Worm (Caenorhabditis elegans) whole organism, L1 larva: ENCODE results near the gene T28D9.4.

ENCODE experiments used
- C16A3.4 ChIP-seq: fragments of 150-350 bp; optimal IDR thresholded peaks from 2 replicates; lab custom pipeline; 2014; ENCODE audit warnings: missing biosample characterization, missing genetic modification characterization
- aha-1 ChIP-seq: fragments of 150-350 bp; optimal IDR thresholded peaks from 2 replicates; lab custom pipeline; 2014; ENCODE audit warnings: missing biosample characterization, missing genetic modification characterization
- alr-1 ChIP-seq: fragments of 200-800 bp; sonication (Bioruptor generic); optimal IDR thresholded peaks from 2 replicates; lab custom pipeline; 2018; ENCODE audit warnings: borderline replicate concordance, mild to moderate bottlenecking, missing genetic modification characterization, missing compliant biosample characterization
- ama-1 ChIP-seq: fragments of 150-350 bp; optimal IDR thresholded peaks from 2 replicates; lab custom pipeline; 2014
- blmp-1 ChIP-seq: fragments of 150-350 bp; optimal IDR thresholded peaks from 2 replicates; lab custom pipeline; 2014; ENCODE audit warnings: missing biosample characterization, missing genetic modification characterization
- ceh-63 ChIP-seq: fragments of 200-800 bp; sonication (Bioruptor generic); optimal IDR thresholded peaks from 2 replicates; lab custom pipeline; 2018; ENCODE audit warnings: mild to moderate bottlenecking, missing genetic modification characterization, missing compliant biosample characterization
- ceh-88 ChIP-seq: fragments of 200-800 bp; sonication (Bioruptor generic); IDR thresholded peaks from 2 replicates; pipeline ENCODE4 v1.3.6; 2022; ENCODE audit warnings: missing genetic modification characterization, missing compliant biosample characterization
- dpl-1 ChIP-seq, 3 experiments: fragments of 150-350 bp in 2 of 3; sonication (generic microtip) in 1 of 3; optimal IDR thresholded peaks; 2 replicates each; lab custom pipeline; 2014 to 2017; ENCODE audit warnings: missing biosample characterization in 3 of 3, missing genetic modification characterization in 3 of 3, missing genetic modification reagents in 3 of 3
- egl-13 ChIP-seq: sonication (generic microtip); optimal IDR thresholded peaks from 2 replicates; lab custom pipeline; 2016; ENCODE audit warnings: missing genotype, missing genetic modification reagents, missing genetic modification characterization, missing compliant biosample characterization
- ets-5 ChIP-seq: fragments of 200-800 bp; sonication (Bioruptor generic); IDR thresholded peaks from 2 replicates; pipeline ENCODE4 v1.3.6; 2022; ENCODE audit warnings: missing genetic modification characterization, missing compliant biosample characterization
- hlh-17 ChIP-seq: fragments of 200-800 bp; sonication (Bioruptor generic); optimal IDR thresholded peaks from 2 replicates; lab custom pipeline; 2018; ENCODE audit warnings: missing genetic modification characterization, mild to moderate bottlenecking, missing compliant biosample characterization, moderate library complexity, borderline replicate concordance
- hlh-4 ChIP-seq: sonication (generic microtip); optimal IDR thresholded peaks from 2 replicates; lab custom pipeline; 2016; ENCODE audit warnings: mild to moderate bottlenecking, missing genetic modification characterization, missing compliant biosample characterization
- irx-1 ChIP-seq: sonication (generic microtip); optimal IDR thresholded peaks from 2 replicates; lab custom pipeline; 2016; ENCODE audit warnings: missing genetic modification characterization, missing compliant biosample characterization
- jun-1 ChIP-seq: fragments of 150-350 bp; optimal IDR thresholded peaks from 2 replicates; lab custom pipeline; 2014; ENCODE audit warnings: missing biosample characterization, missing genetic modification reagents, missing genetic modification characterization
- lin-13 ChIP-seq: fragments of 150-350 bp; optimal IDR thresholded peaks from 2 replicates; lab custom pipeline; 2014; ENCODE audit warnings: missing biosample characterization, missing genetic modification reagents, missing genetic modification characterization
- lin-15B ChIP-seq: fragments of 150-350 bp; sonication (generic microtip); optimal IDR thresholded peaks from 3 replicates; lab custom pipeline; 2014; ENCODE audit warnings: missing biosample characterization, missing genetic modification characterization
- lin-39 ChIP-seq: fragments of 150-350 bp; optimal IDR thresholded peaks from 2 replicates; lab custom pipeline; 2014; ENCODE audit warnings: missing biosample characterization, missing genetic modification reagents, missing genetic modification characterization
- lir-3 ChIP-seq: sonication (generic microtip); optimal IDR thresholded peaks from 2 replicates; lab custom pipeline; 2016; ENCODE audit warnings: mild to moderate bottlenecking, missing genetic modification characterization, moderate library complexity, missing compliant biosample characterization; ENCODE audit not compliant: poor library complexity
- mep-1 ChIP-seq: fragments of 150-350 bp; optimal IDR thresholded peaks from 2 replicates; lab custom pipeline; 2014; ENCODE audit warnings: missing biosample characterization, missing genetic modification characterization
- nhr-11 ChIP-seq: fragments of 150-350 bp; optimal IDR thresholded peaks from 2 replicates; lab custom pipeline; 2014; ENCODE audit warnings: missing biosample characterization, missing genetic modification characterization
- nhr-20 ChIP-seq: sonication (generic microtip); optimal IDR thresholded peaks from 2 replicates; lab custom pipeline; 2016; ENCODE audit warnings: mild to moderate bottlenecking, missing genetic modification characterization, missing compliant biosample characterization
- nhr-28 ChIP-seq: fragments of 150-350 bp; optimal IDR thresholded peaks from 2 replicates; lab custom pipeline; 2014; ENCODE audit warnings: missing biosample characterization, missing genetic modification characterization
- nhr-76 ChIP-seq: sonication (generic microtip); optimal IDR thresholded peaks from 2 replicates; lab custom pipeline; 2017; ENCODE audit warnings: missing biosample characterization, missing genetic modification characterization
- nhr-77 ChIP-seq: fragments of 150-350 bp; optimal IDR thresholded peaks from 2 replicates; lab custom pipeline; 2014; ENCODE audit warnings: missing biosample characterization, missing genetic modification characterization
- pag-3 ChIP-seq: sonication (generic microtip); optimal IDR thresholded peaks from 2 replicates; lab custom pipeline; 2017; ENCODE audit warnings: missing genetic modification characterization, mild to moderate bottlenecking, missing compliant biosample characterization, antibody characterized with exemption, borderline replicate concordance; ENCODE audit not compliant: insufficient read depth
- rnt-1 ChIP-seq: sonication (generic microtip); optimal IDR thresholded peaks from 2 replicates; lab custom pipeline; 2016; ENCODE audit warnings: mild to moderate bottlenecking, missing genetic modification characterization, moderate library complexity, missing compliant biosample characterization
- skn-1 ChIP-seq: fragments of 150-350 bp; optimal IDR thresholded peaks from 2 replicates; lab custom pipeline; 2014; ENCODE audit warnings: missing biosample characterization, missing genetic modification characterization
- snpc-4 ChIP-seq: fragments of 150-350 bp; optimal IDR thresholded peaks from 2 replicates; lab custom pipeline; 2014; ENCODE audit warnings: missing biosample characterization, missing genetic modification characterization
- snu-23 ChIP-seq: sonication (generic microtip); optimal IDR thresholded peaks from 2 replicates; lab custom pipeline; 2016; ENCODE audit warnings: missing genetic modification characterization, missing compliant biosample characterization
- sox-4 ChIP-seq: sonication (generic microtip); optimal IDR thresholded peaks from 2 replicates; lab custom pipeline; 2016; ENCODE audit warnings: missing genetic modification characterization, missing compliant biosample characterization
- sup-37 ChIP-seq: fragments of 200-800 bp; sonication (Bioruptor generic); optimal IDR thresholded peaks from 2 replicates; lab custom pipeline; 2018; ENCODE audit warnings: mild to moderate bottlenecking, missing genetic modification characterization, missing compliant biosample characterization
- swsn-7 ChIP-seq: sonication (generic microtip); optimal IDR thresholded peaks from 2 replicates; lab custom pipeline; 2016; ENCODE audit warnings: missing genetic modification characterization, missing compliant biosample characterization
- tlp-1 ChIP-seq: fragments of 150-350 bp; optimal IDR thresholded peaks from 2 replicates; lab custom pipeline; 2014; ENCODE audit warnings: missing biosample characterization, missing genetic modification characterization
- unc-62 ChIP-seq: fragments of 150-350 bp; optimal IDR thresholded peaks from 2 replicates; lab custom pipeline; 2014; ENCODE audit warnings: missing biosample characterization, missing genetic modification reagents, missing genetic modification characterization
- unc-98 ChIP-seq: fragments of 200-800 bp; sonication (Bioruptor generic); IDR thresholded peaks from 2 replicates; pipeline ENCODE4 v1.3.6; 2022; ENCODE audit warnings: missing genetic modification characterization, missing compliant biosample characterization
- ztf-11 ChIP-seq, 2 experiments: sonication (generic microtip); optimal IDR thresholded peaks; 2 replicates each; lab custom pipeline; 2016 to 2017; ENCODE audit warnings: missing genetic modification characterization in 2 of 2, missing biosample characterization in 1 of 2, missing compliant biosample characterization in 1 of 2

Gene T28D9.4

ce11 chrII:6476655-6477054, at the start of gene T28D9.4:
TSS of gene T28D9.4 (plus strand) at chrII:6476955.
- TF ChIP-seq sox-4 (tag; lab: Kevin White, UChicago) (no peak), C16A3.4 (tag; lab: Kevin White, UChicago) (no peak), pag-3 (tag; lab: Kevin White, UChicago) (no peak), swsn-7 (tag; lab: Kevin White, UChicago) (no peak), nhr-28 (no peak), skn-1 (tag; lab: Kevin White, UChicago) (no peak), nhr-11 (no peak), snu-23 (GFP tag; lab: Kevin White, UChicago) (no peak), lin-39 (no peak), hlh-17 (GFP tag; lab: Kevin White, UChicago) (no peak), ztf-11 (tag; optimal IDR thresholded peaks at IDR 0.05; lab: Kevin White, UChicago) (no peak), mep-1 (no peak)

ce11 chrII:6436845-6437244, 39.9 kb upstream of the T28D9.4 start:
- peak in 1 of 2 experiments; percentile 0 for TF ChIP-seq ztf-11 (tag; optimal IDR thresholded peaks at IDR 0.05; lab: Kevin White, UChicago)
- TF ChIP-seq tlp-1 (tag; lab: Kevin White, UChicago), result no peak

ce11 chrII:6441128-6441527, 35.6 kb upstream of the T28D9.4 start, which contains the start of gene cutl-16:
TSS of gene cutl-16 (plus strand) at chrII:6441428.
- TF ChIP-seq tlp-1 (tag; lab: Kevin White, UChicago) (no peak), lin-13 (GFP tag; lab: Kevin White, UChicago) (no peak), irx-1 (tag; lab: Kevin White, UChicago) (no peak), C16A3.4 (tag; lab: Kevin White, UChicago) (no peak), egl-13 (tag; lab: Kevin White, UChicago) (no peak), hlh-17 (GFP tag; lab: Kevin White, UChicago) (no peak), lin-15B (no peak), nhr-20 (tag; lab: Kevin White, UChicago) (no peak), nhr-77 (tag; lab: Kevin White, UChicago) (no peak), ama-1 (no peak), blmp-1 (tag; lab: Kevin White, UChicago) (no peak), pag-3 (tag; lab: Kevin White, UChicago) (no peak), hlh-4 (tag; lab: Kevin White, UChicago) (no peak), dpl-1 (GFP tag; optimal IDR thresholded peaks at IDR 0.05; lab: Kevin White, UChicago) (no peak), snpc-4 (no peak)
- TF ChIP-seq, all 84 proteins: peak for 0

ce11 chrII:6443710-6444109, 33.0 kb upstream of the T28D9.4 start, which contains the start of gene K06A1.2:
TSS of gene K06A1.2 (plus strand) at chrII:6444010.
- TF ChIP-seq unc-62 (no peak), nhr-11 (no peak), jun-1 (tag; lab: Kevin White, UChicago) (no peak), aha-1 (tag; lab: Kevin White, UChicago) (no peak), rnt-1 (no peak), lir-3 (tag; lab: Kevin White, UChicago) (no peak), lin-13 (GFP tag; lab: Kevin White, UChicago) (no peak), alr-1 (tag; lab: Kevin White, UChicago) (no peak), sup-37 (GFP tag; lab: Kevin White, UChicago) (no peak), nhr-76 (tag; lab: Kevin White, UChicago) (no peak), ceh-63 (GFP tag; lab: Kevin White, UChicago) (no peak), ets-5 (GFP tag; lab: Robert Waterston, UW) (no peak), unc-98 (GFP tag; lab: Robert Waterston, UW) (no peak), ceh-88 (GFP tag; lab: Robert Waterston, UW) (no peak)
